Worm (Caenorhabditis elegans): ENCODE measurements around the gene cest-33.
A peak's percentile ranks its signal among the peaks of the same experiment; 100 is the strongest.

cest-33 gene

DNA sequence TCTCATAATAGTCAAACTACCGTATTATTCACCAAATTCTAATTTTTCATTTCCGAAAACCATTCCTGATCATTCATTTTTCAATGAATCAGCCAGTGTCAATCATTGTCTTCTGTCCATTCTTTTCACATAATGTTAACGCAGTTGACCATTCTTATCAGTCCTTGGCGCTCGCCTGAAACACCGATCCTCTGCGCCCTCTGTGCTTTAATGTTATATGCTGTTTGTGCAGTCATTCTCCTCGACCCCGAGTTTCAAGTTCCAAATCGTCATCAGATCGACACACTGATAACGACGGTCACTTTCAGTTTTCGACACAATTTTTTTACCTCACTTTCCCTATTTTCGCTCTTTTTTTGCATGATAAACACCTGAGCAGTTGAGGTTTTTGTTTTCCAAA, 18.6 kb downstream of the cest-33 start:
- no peak for TF ChIP-seq ZK546.5 (tag; optimal IDR thresholded peaks at IDR 0.05)
- TF ChIP-seq ztf-11 (tag; optimal IDR thresholded peaks at IDR 0.05), result no peak
- no peak for TF ChIP-seq alr-1 (tag; optimal IDR thresholded peaks at IDR 0.05)
- no peak for TF ChIP-seq blmp-1 (tag; optimal IDR thresholded peaks at IDR 0.05; ENCODE audit: insufficient read depth)
- peak; percentile 81 for TF ChIP-seq F13H6.1 (tag; optimal IDR thresholded peaks at IDR 0.05)
- no peak for TF ChIP-seq nhr-11 (tag; optimal IDR thresholded peaks at IDR 0.05)
- no peak for TF ChIP-seq elt-3 (tag; optimal IDR thresholded peaks at IDR 0.05)
- TF ChIP-seq Y55F3AM.14 (GFP tag; optimal IDR thresholded peaks at IDR 0.05), result peak; percentile 22
- TF ChIP-seq R02D3.7 (tag; optimal IDR thresholded peaks at IDR 0.05), result no peak
- no peak for TF ChIP-seq nhr-10 (tag; optimal IDR thresholded peaks at IDR 0.05)
- TF ChIP-seq ceh-82 (tag; optimal IDR thresholded peaks at IDR 0.05), result no peak
- no peak for TF ChIP-seq C34F6.9 (tag; optimal IDR thresholded peaks at IDR 0.05)
- no peak for TF ChIP-seq sem-4 (tag; optimal IDR thresholded peaks at IDR 0.05)
- no peak for TF ChIP-seq snpc-4 (tag; optimal IDR thresholded peaks at IDR 0.05)
- peak; percentile 53 for TF ChIP-seq sma-9 (GFP tag; optimal IDR thresholded peaks at IDR 0.05)
- no peak for TF ChIP-seq sma-9 (tag; optimal IDR thresholded peaks at IDR 0.05)
- TF ChIP-seq nhr-129 (tag; optimal IDR thresholded peaks at IDR 0.05), result no peak
- no peak for TF ChIP-seq unc-55 (GFP tag; optimal IDR thresholded peaks at IDR 0.05)
- TF ChIP-seq lin-13 (GFP tag; optimal IDR thresholded peaks at IDR 0.05), result no peak
- no peak for TF ChIP-seq lin-11 (tag; optimal IDR thresholded peaks at IDR 0.05)
- no peak for TF ChIP-seq crh-2 (tag; optimal IDR thresholded peaks at IDR 0.05)
- TF ChIP-seq zag-1 (tag; optimal IDR thresholded peaks at IDR 0.05), result no peak
- TF ChIP-seq peb-1 (tag; optimal IDR thresholded peaks at IDR 0.05), result no peak
- TF ChIP-seq lsy-2 (tag; optimal IDR thresholded peaks at IDR 0.05), result no peak
- no peak for TF ChIP-seq aly-2 (tag; optimal IDR thresholded peaks at IDR 0.05)
- peak; percentile 85 for TF ChIP-seq fos-1 (tag; optimal IDR thresholded peaks at IDR 0.05)
- no peak for TF ChIP-seq nhr-21 (tag; optimal IDR thresholded peaks at IDR 0.05)
- peak; percentile 19 for TF ChIP-seq gmeb-1 (tag; optimal IDR thresholded peaks at IDR 0.05)
- TF ChIP-seq nhr-6 (tag; optimal IDR thresholded peaks at IDR 0.05), result no peak
- no peak for TF ChIP-seq elt-1 (tag; optimal IDR thresholded peaks at IDR 0.05)
- TF ChIP-seq nhr-23 (tag; optimal IDR thresholded peaks at IDR 0.05), result no peak
- TF ChIP-seq skn-1 (tag; optimal IDR thresholded peaks at IDR 0.05), result no peak

DNA sequence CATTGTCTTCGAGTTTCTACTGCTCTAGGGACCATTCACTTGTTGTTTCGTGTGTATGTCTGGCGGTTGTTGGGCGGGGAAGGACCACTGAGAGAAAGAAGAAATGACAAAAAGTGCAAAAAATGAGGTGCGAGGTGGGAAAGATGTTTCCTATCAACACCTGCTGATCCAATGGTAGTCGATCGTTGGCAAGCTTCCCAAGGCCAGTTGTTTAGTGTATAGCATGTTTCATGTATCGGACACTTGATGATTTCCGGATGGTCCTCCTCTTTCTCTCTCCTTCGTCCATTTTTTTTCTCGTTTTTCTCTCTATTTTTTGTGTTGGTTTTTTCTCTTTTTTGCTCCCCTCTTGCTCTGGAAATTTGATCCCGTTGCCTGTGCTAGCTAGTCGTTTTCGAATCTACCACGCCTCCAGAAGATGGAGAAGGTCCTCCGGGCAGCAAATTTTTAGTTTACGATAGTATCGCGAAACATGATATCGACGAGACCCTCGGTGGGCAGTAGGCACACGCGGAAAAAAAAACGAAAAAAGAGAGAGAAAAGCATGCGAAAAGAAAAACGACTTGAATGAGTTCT, 19.3 kb downstream of the cest-33 start:
- TF ChIP-seq nhr-10 (tag; optimal IDR thresholded peaks at IDR 0.05) (no peak), nhr-25 (tag; optimal IDR thresholded peaks at IDR 0.05) (no peak), Y55F3AM.14 (GFP tag; optimal IDR thresholded peaks at IDR 0.05) (peak; percentile 50), F13H6.1 (tag; optimal IDR thresholded peaks at IDR 0.05) (peak; percentile 92), dmd-4 (tag; optimal IDR thresholded peaks at IDR 0.05) (no peak), elt-1 (tag; optimal IDR thresholded peaks at IDR 0.05) (no peak), sma-9 (GFP tag; optimal IDR thresholded peaks at IDR 0.05) (peak; percentile 10), sma-9 (tag; optimal IDR thresholded peaks at IDR 0.05) (no peak), nhr-129 (tag; optimal IDR thresholded peaks at IDR 0.05) (peak; percentile 58), nhr-237 (tag; optimal IDR thresholded peaks at IDR 0.05) (no peak)

DNA sequence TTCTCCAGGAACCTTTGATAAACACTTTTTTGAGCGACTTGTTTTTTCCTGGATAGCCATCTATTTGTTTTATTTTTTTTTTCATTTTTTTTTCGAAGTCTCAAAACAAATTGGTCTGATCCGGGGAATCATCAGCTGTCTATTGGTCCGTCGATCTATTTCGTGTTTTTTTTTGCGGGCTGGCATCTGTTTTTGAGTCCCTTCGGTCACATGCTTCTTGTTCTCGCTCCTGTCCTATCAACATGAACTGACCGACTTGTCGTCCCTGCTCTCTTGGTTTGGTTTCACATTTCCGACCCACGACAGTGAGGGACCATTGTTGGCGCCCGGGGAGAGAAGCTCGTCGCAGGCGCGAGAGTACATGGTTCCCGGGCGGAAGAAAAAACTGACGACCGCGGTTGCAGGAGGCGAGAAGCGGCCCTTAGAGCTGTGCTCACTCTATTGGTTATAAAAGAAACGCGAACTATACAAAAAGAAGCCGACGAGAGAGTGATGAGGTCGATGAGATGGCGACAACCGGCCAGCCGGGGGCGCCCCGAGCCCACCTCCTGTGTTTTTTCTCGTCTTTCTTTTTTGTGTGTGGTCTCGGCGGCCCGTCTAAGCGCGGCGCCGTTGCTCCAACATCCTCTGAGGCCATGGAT, 20.8 kb downstream of the cest-33 start:
- TF ChIP-seq nhr-10 (tag; optimal IDR thresholded peaks at IDR 0.05) (no peak), ZK546.5 (tag; optimal IDR thresholded peaks at IDR 0.05) (no peak), R02D3.7 (tag; optimal IDR thresholded peaks at IDR 0.05) (no peak), F13H6.1 (tag; optimal IDR thresholded peaks at IDR 0.05) (peak; percentile 51), nhr-129 (tag; optimal IDR thresholded peaks at IDR 0.05) (peak; percentile 26), skn-1 (tag; optimal IDR thresholded peaks at IDR 0.05) (no peak), nhr-6 (tag; optimal IDR thresholded peaks at IDR 0.05) (no peak), elt-3 (tag; optimal IDR thresholded peaks at IDR 0.05) (no peak)

ce11 chrV:6342502-6342901, 23.0 kb downstream of the cest-33 start:
- TF ChIP-seq ceh-82 (tag; optimal IDR thresholded peaks at IDR 0.05) (no peak), blmp-1 (tag; optimal IDR thresholded peaks at IDR 0.05; ENCODE audit: insufficient read depth) (no peak), crh-2 (tag; optimal IDR thresholded peaks at IDR 0.05) (no peak), ztf-11 (tag; optimal IDR thresholded peaks at IDR 0.05) (no peak), fos-1 (tag; optimal IDR thresholded peaks at IDR 0.05) (no peak), sma-9 (GFP tag; optimal IDR thresholded peaks at IDR 0.05) (peak; percentile 55), sma-9 (tag; optimal IDR thresholded peaks at IDR 0.05) (no peak), nhr-23 (tag; optimal IDR thresholded peaks at IDR 0.05) (no peak), sem-4 (tag; optimal IDR thresholded peaks at IDR 0.05) (no peak), lsy-2 (tag; optimal IDR thresholded peaks at IDR 0.05) (peak in 1 of 2 experiments; percentile 22), alr-1 (tag; optimal IDR thresholded peaks at IDR 0.05) (no peak), nhr-25 (tag; optimal IDR thresholded peaks at IDR 0.05) (no peak), snpc-4 (tag; optimal IDR thresholded peaks at IDR 0.05) (no peak), zag-1 (tag; optimal IDR thresholded peaks at IDR 0.05) (no peak), ama-1 (optimal IDR thresholded peaks at IDR 0.05) (no peak), aly-2 (tag; optimal IDR thresholded peaks at IDR 0.05) (no peak), unc-62 (GFP tag; optimal IDR thresholded peaks at IDR 0.05) (no peak), dmd-4 (tag; optimal IDR thresholded peaks at IDR 0.05) (no peak), mdl-1 (tag; optimal IDR thresholded peaks at IDR 0.05) (no peak), nhr-129 (tag; optimal IDR thresholded peaks at IDR 0.05) (peak; percentile 67), mab-5 (tag; optimal IDR thresholded peaks at IDR 0.05) (no peak), egl-27 (tag; optimal IDR thresholded peaks at IDR 0.05) (no peak), elt-1 (tag; optimal IDR thresholded peaks at IDR 0.05) (no peak), lin-13 (GFP tag; optimal IDR thresholded peaks at IDR 0.05) (no peak), ceh-16 (tag; optimal IDR thresholded peaks at IDR 0.05) (no peak), lin-11 (tag; optimal IDR thresholded peaks at IDR 0.05) (no peak), skn-1 (tag; optimal IDR thresholded peaks at IDR 0.05) (no peak), Y55F3AM.14 (GFP tag; optimal IDR thresholded peaks at IDR 0.05) (no peak), unc-55 (GFP tag; optimal IDR thresholded peaks at IDR 0.05) (no peak), F13H6.1 (tag; optimal IDR thresholded peaks at IDR 0.05) (peak; percentile 94), peb-1 (tag; optimal IDR thresholded peaks at IDR 0.05) (no peak), mbf-1 (tag; optimal IDR thresholded peaks at IDR 0.05) (no peak)

Data from whole organism, L2 larva.